Fruit fly (Drosophila melanogaster): ENCODE data around the gene ATPsynE.

dm6 chr3R:14373828-14374217, 47.1 kb downstream of the ATPsynE start:
- TF ChIP-seq CG17385 (GFP tag; optimal IDR thresholded peaks at IDR 0.05), result no peak
- TF ChIP-seq CG16863 (GFP tag; optimal IDR thresholded peaks at IDR 0.05), result no peak
- no peak for TF ChIP-seq CG12744 (GFP tag; optimal IDR thresholded peaks at IDR 0.05)
- TF ChIP-seq CG1792 (GFP tag; optimal IDR thresholded peaks at IDR 0.05), result no peak
- no peak for TF ChIP-seq CG17568 (GFP tag; optimal IDR thresholded peaks at IDR 0.05)
- no peak for TF ChIP-seq CG13424 (tag; optimal IDR thresholded peaks at IDR 0.05)
- TF ChIP-seq pfk (GFP tag; optimal IDR thresholded peaks at IDR 0.05), result no peak
- no peak for TF ChIP-seq ttk (GFP tag; IDR thresholded peaks at IDR 0.05)
- TF ChIP-seq Oli (tag; optimal IDR thresholded peaks at IDR 0.05), result no peak
- TF ChIP-seq pnt (GFP tag; optimal IDR thresholded peaks at IDR 0.05), result no peak
- TF ChIP-seq bcd (GFP tag; optimal IDR thresholded peaks at IDR 0.05), result no peak
